Fruit fly (Drosophila melanogaster) whole organism: ENCODE data around the gene CG13026.

Experiments
- CG8478 ChIP-seq: fragments of >200 bp; optimal IDR thresholded peaks from 2 replicates; lab custom pipeline; 2018; ENCODE audit warnings: inconsistent platforms
- Dll ChIP-seq: fragments of >200 bp; optimal IDR thresholded peaks from 2 replicates; lab custom pipeline; 2017
- EcR ChIP-seq, 2 experiments: fragments of >200 bp; optimal IDR thresholded peaks; 2 replicates each; lab custom pipeline; 2017; ENCODE audit warnings: missing biosample characterization in 2 of 2, missing genetic modification characterization in 2 of 2, missing genetic modification reagents in 2 of 2
- psq ChIP-seq: fragments of >200 bp; optimal IDR thresholded peaks from 2 replicates; lab custom pipeline; 2017
- usp ChIP-seq: fragments of >200 bp; optimal IDR thresholded peaks from 2 replicates; lab custom pipeline; 2017; ENCODE audit warnings: missing biosample characterization, missing genetic modification characterization, mixed read lengths

- TF ChIP-seq usp (GFP tag; lab: Kevin White, UChicago): no peak
- no peak for TF ChIP-seq Dll
- TF ChIP-seq psq (lab: Kevin White, UChicago): no peak
- TF ChIP-seq CG8478 (lab: Kevin White, UChicago): no peak
- TF ChIP-seq EcR (GFP tag; optimal IDR thresholded peaks at IDR 0.05; lab: Kevin White, UChicago): no peak
These were observed 46.4 kb downstream of the CG13026 start for dm6 chr3L:16679492-16680120.
